Worm (Caenorhabditis elegans) whole organism, L1 larva: Measurements from ENCODE around the gene ech-5.

Experiments used
- aha-1 ChIP-seq: fragments of 150-350 bp; optimal IDR thresholded peaks from 2 replicates; lab custom pipeline; 2014; ENCODE audit warnings: missing biosample characterization, missing genetic modification characterization
- dpl-1 ChIP-seq, 3 experiments: fragments of 150-350 bp in 2 of 3; sonication (generic microtip) in 1 of 3; optimal IDR thresholded peaks; 2 replicates each; lab custom pipeline; 2014 to 2017; ENCODE audit warnings: missing biosample characterization in 3 of 3, missing genetic modification characterization in 3 of 3, missing genetic modification reagents in 3 of 3
- unc-86 ChIP-seq: sonication (generic microtip); optimal IDR thresholded peaks from 2 replicates; lab custom pipeline; 2016; ENCODE audit warnings: missing genetic modification characterization, missing compliant biosample characterization
- zag-1 ChIP-seq: fragments of 150-350 bp; optimal IDR thresholded peaks from 2 replicates; lab custom pipeline; 2014; ENCODE audit warnings: missing biosample characterization, missing genetic modification characterization
- ztf-4 ChIP-seq: fragments of 150-350 bp; optimal IDR thresholded peaks from 2 replicates; lab custom pipeline; 2014; ENCODE audit warnings: missing biosample characterization, missing genetic modification characterization

DNA sequence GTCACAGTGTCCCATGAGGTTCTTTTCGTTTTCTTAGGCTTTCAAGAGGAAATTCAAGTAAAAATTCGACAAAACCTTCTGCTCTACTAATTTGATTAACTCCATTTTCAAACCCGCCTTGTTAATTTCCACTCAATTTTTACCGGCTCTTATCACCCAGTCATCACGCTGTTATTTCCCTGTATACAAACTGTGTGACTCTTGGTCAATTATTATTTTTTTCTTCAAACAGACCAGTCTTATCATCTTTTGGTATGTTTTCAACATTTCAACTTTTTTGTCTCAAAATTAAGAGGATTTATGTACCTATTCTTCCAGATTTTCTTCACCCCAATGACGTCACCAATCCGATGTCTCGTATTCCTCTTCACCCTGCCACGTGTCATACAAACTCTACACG is 18.3 kb upstream of the ech-5 start, which contains the start of gene ugt-52:
- no peak for TF ChIP-seq zag-1 (tag; lab: Kevin White, UChicago)
- no peak for TF ChIP-seq unc-86 (tag; lab: Kevin White, UChicago)
- TF ChIP-seq dpl-1 (GFP tag; optimal IDR thresholded peaks at IDR 0.05; lab: Kevin White, UChicago) = no peak
- TF ChIP-seq aha-1 (tag; lab: Kevin White, UChicago) = no peak
- no peak for TF ChIP-seq ztf-4 (tag; lab: Kevin White, UChicago)
